Fruit fly (Drosophila melanogaster) whole organism, adult: Measurements from ENCODE around the gene vri.

Experiments
- CG14711 ChIP-seq: fragments of 200-800 bp; sonication (Bioruptor generic); optimal IDR thresholded peaks from 2 replicates; lab custom pipeline; 2018; ENCODE audit warnings: missing biosample characterization, mild to moderate bottlenecking, missing genetic modification characterization, moderate library complexity
- CG7045 ChIP-seq: fragments of 200-800 bp; sonication (Bioruptor generic); optimal IDR thresholded peaks from 2 replicates; lab custom pipeline; 2017; ENCODE audit warnings: missing biosample characterization, mild to moderate bottlenecking, missing genetic modification characterization
- Crg-1 ChIP-seq: fragments of 200-800 bp; sonication (Bioruptor generic); optimal IDR thresholded peaks from 2 replicates; lab custom pipeline; 2016; ENCODE audit warnings: missing biosample characterization, missing genetic modification characterization
- bab1 ChIP-seq: fragments of 200-800 bp; sonication (Bioruptor generic); optimal IDR thresholded peaks from 3 replicates; lab custom pipeline; 2019; ENCODE audit warnings: missing biosample characterization, mild to moderate bottlenecking, missing genetic modification characterization, moderate library complexity
- kay ChIP-seq: fragments of 200-800 bp; sonication (Bioruptor generic); peaks from one replicate; lab custom pipeline; 2016; ENCODE audit warnings: missing biosample characterization, missing genetic modification characterization, borderline replicate concordance
- pad ChIP-seq: fragments of 200-800 bp; sonication (Bioruptor generic); optimal IDR thresholded peaks from 3 replicates; lab custom pipeline; 2017; ENCODE audit warnings: missing biosample characterization, missing genetic modification characterization, mild to moderate bottlenecking, moderate library complexity, missing genetic modification reagents

DNA sequence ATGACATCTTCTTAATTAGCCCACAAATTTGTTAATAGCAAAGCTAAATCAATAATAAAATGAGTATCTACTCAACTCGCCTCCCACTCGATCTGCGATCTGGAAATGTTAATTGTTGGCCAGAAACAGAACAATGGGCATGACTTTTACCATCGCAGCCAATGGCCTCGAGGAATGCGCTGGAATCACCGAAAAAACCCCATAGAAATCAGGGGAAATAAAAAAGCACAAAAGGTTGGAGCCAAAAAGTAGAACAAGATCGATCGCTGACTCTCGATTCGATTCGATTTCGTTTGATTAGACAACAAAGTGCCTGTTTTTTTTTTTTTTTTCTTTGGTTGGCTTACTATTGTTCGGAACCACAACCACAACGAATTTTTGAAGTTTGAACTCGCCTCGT lies 40.2 kb upstream of the vri start:
- no peak for TF ChIP-seq pad
- TF ChIP-seq CG7045: no peak
- no peak for TF ChIP-seq Crg-1
- TF ChIP-seq kay: peak; percentile 73
- no peak for TF ChIP-seq CG14711
- TF ChIP-seq bab1 (GFP tag; lab: Kevin White, UChicago): no peak
